Comparison of ENCODE assay signal across 2 fruit fly cellular contexts in genomic region chr3L:3141411-3141810, dm6.
TF ChIP-seq lines count a peak whose summit lies in the region.

No protein-coding gene starts in this region.

- TF ChIP-seq CTCF in whole organism, embryonic (GFP tag; optimal IDR thresholded peaks at IDR 0.05; lab: Kevin White, UChicago), result no peak

TF ChIP-seq in whole organism, embryonic, 481 proteins besides CTCF, POLR2A, EP300 and RAD21 (continues in another document):
- TF ChIP-seq crol (GFP tag; IDR thresholded peaks at IDR 0.05; lab: Robert Waterston, UW), result peak; percentile 53; the same call in 1 of the 2 replicates
- no peak for TF ChIP-seq CG16815 (GFP tag; optimal IDR thresholded peaks at IDR 0.05; lab: Kevin White, UChicago)
- no peak for TF ChIP-seq fd96Cb (tag; optimal IDR thresholded peaks at IDR 0.05; lab: Kevin White, UChicago)
- peak; percentile 39 for TF ChIP-seq Sry-β (GFP tag; optimal IDR thresholded peaks at IDR 0.05; lab: Kevin White, UChicago)
- 0 out of 2 replicates have a peak, but pooled peaks have one; percentile 32 for TF ChIP-seq CG11247 (GFP tag; IDR thresholded peaks at IDR 0.05; lab: Robert Waterston, UW)
- peak in 1 of 2 experiments; percentile 73 for TF ChIP-seq Pdp1 (GFP tag; optimal IDR thresholded peaks at IDR 0.05; lab: Kevin White, UChicago)
- peak; percentile 10 for TF ChIP-seq MTF-1 (GFP tag; optimal IDR thresholded peaks at IDR 0.05; lab: Kevin White, UChicago; ENCODE audit: borderline replicate concordance)
- peak; percentile 87 for TF ChIP-seq kni (GFP tag; optimal IDR thresholded peaks at IDR 0.05; lab: Kevin White, UChicago)
- TF ChIP-seq ara (GFP tag; IDR thresholded peaks at IDR 0.05; lab: Robert Waterston, UW), result 0 out of 2 replicates have a peak, but pooled peaks have one; percentile 44
- peak; percentile 22 for TF ChIP-seq CG3407 (GFP tag; optimal IDR thresholded peaks at IDR 0.05; lab: Kevin White, UChicago)
- peak; percentile 0 for TF ChIP-seq oc (tag; optimal IDR thresholded peaks at IDR 0.05; lab: Kevin White, UChicago)
- TF ChIP-seq al (GFP tag; IDR thresholded peaks at IDR 0.05; lab: Robert Waterston, UW), result no peak
- TF ChIP-seq CG3847 (GFP tag; IDR thresholded peaks at IDR 0.05; lab: Robert Waterston, UW), result 0 out of 2 replicates have a peak, but pooled peaks have one; percentile 10
- peak; percentile 58 for TF ChIP-seq CG14710 (tag; optimal IDR thresholded peaks at IDR 0.05; lab: Kevin White, UChicago)
- TF ChIP-seq lola (GFP tag; optimal IDR thresholded peaks at IDR 0.05; lab: Kevin White, UChicago), result peak in 1 of 3 experiments; percentile 33
- peak; percentile 16 for TF ChIP-seq CG17829 (tag; optimal IDR thresholded peaks at IDR 0.05; lab: Kevin White, UChicago)
- peak; percentile 14 for TF ChIP-seq CG10979 (tag; optimal IDR thresholded peaks at IDR 0.05; lab: Kevin White, UChicago)
- TF ChIP-seq ind (GFP tag; optimal IDR thresholded peaks at IDR 0.05; lab: Kevin White, UChicago), result no peak
- no peak for TF ChIP-seq dysf (GFP tag; IDR thresholded peaks at IDR 0.05; lab: Robert Waterston, UW)
- TF ChIP-seq CG12391 (tag; optimal IDR thresholded peaks at IDR 0.05; lab: Kevin White, UChicago), result no peak
- TF ChIP-seq CG8924 (tag; optimal IDR thresholded peaks at IDR 0.05; lab: Kevin White, UChicago), result no peak
- peak; percentile 32 for TF ChIP-seq CG17568 (GFP tag; optimal IDR thresholded peaks at IDR 0.05; lab: Kevin White, UChicago)
- TF ChIP-seq so (GFP tag; IDR thresholded peaks at IDR 0.05; lab: Robert Waterston, UW), result no peak
- no peak for TF ChIP-seq jumu (GFP tag; optimal IDR thresholded peaks at IDR 0.05; lab: Kevin White, UChicago)
- TF ChIP-seq fd64A (GFP tag; optimal IDR thresholded peaks at IDR 0.05; lab: Kevin White, UChicago), result peak; percentile 35
- no peak for TF ChIP-seq CkIIα-i1 (GFP tag; IDR thresholded peaks at IDR 0.05; lab: Robert Waterston, UW)
- TF ChIP-seq CG6813 (GFP tag; optimal IDR thresholded peaks at IDR 0.05; lab: Kevin White, UChicago), result no peak
- peak; percentile 36; the same call in 1 of the 2 replicates for TF ChIP-seq sim (GFP tag; IDR thresholded peaks at IDR 0.05; lab: Robert Waterston, UW)
- peak; percentile 64 for TF ChIP-seq CG6254 (GFP tag; optimal IDR thresholded peaks at IDR 0.05; lab: Kevin White, UChicago)
- peak; percentile 93 for TF ChIP-seq HLHmδ (GFP tag; optimal IDR thresholded peaks at IDR 0.05; lab: Kevin White, UChicago)
- TF ChIP-seq CG8290 (GFP tag; optimal IDR thresholded peaks at IDR 0.05; lab: Kevin White, UChicago), result no peak
- peak in 1 of 2 experiments; percentile 38 for TF ChIP-seq CG8290 (tag; optimal IDR thresholded peaks at IDR 0.05; lab: Kevin White, UChicago)
- peak; percentile 1 for TF ChIP-seq dmrt11E (tag; optimal IDR thresholded peaks at IDR 0.05; lab: Kevin White, UChicago)
- no peak for TF ChIP-seq CG31388 (GFP tag; optimal IDR thresholded peaks at IDR 0.05; lab: Kevin White, UChicago)
- peak; percentile 91 for TF ChIP-seq CG33557 (GFP tag; optimal IDR thresholded peaks at IDR 0.05; lab: Kevin White, UChicago)
- peak; percentile 56 for TF ChIP-seq sens (GFP tag; lab: Kevin White, UChicago)
- peak; percentile 7 for TF ChIP-seq Deaf1 (tag; optimal IDR thresholded peaks at IDR 0.05; lab: Kevin White, UChicago)
- TF ChIP-seq twi (tag; optimal IDR thresholded peaks at IDR 0.05; lab: Kevin White, UChicago), result peak; percentile 33
- peak in 1 of 2 experiments; percentile 88 for TF ChIP-seq Hr78 (GFP tag; optimal IDR thresholded peaks at IDR 0.05; lab: Kevin White, UChicago)
- peak; percentile 42 for TF ChIP-seq CG18262 (tag; optimal IDR thresholded peaks at IDR 0.05; lab: Kevin White, UChicago)
- TF ChIP-seq CG7745 (tag; optimal IDR thresholded peaks at IDR 0.05; lab: Kevin White, UChicago), result peak; percentile 64
- TF ChIP-seq Blimp-1 (GFP tag; optimal IDR thresholded peaks at IDR 0.05; lab: Kevin White, UChicago), result peak; percentile 100
- peak; percentile 76 for TF ChIP-seq CG15601 (tag; optimal IDR thresholded peaks at IDR 0.05; lab: Kevin White, UChicago)
- TF ChIP-seq nerfin-2 (GFP tag; IDR thresholded peaks at IDR 0.05; lab: Robert Waterston, UW; ENCODE audit: partially characterized antibody), result no peak

TF ChIP-seq in whole organism, prepupa, 60 proteins besides CTCF, POLR2A, EP300 and RAD21:
- TF ChIP-seq Eip93F (GFP tag; optimal IDR thresholded peaks at IDR 0.05; lab: Kevin White, UChicago) (no peak), CG9139 (GFP tag; optimal IDR thresholded peaks at IDR 0.05; lab: Kevin White, UChicago) (no peak), Eip78C (GFP tag; lab: Kevin White, UChicago) (no peak), vri (GFP tag; optimal IDR thresholded peaks at IDR 0.05; lab: Kevin White, UChicago) (no peak), CG11294 (GFP tag; IDR thresholded peaks at IDR 0.05; lab: Robert Waterston, UW) (peak; percentile 9; the same call in 1 of the 2 replicates), CG3032 (tag; optimal IDR thresholded peaks at IDR 0.05; lab: Kevin White, UChicago) (no peak), CG31627 (GFP tag; optimal IDR thresholded peaks at IDR 0.05; lab: Kevin White, UChicago) (no peak), CG1621 (tag; optimal IDR thresholded peaks at IDR 0.05; lab: Kevin White, UChicago) (no peak), ss (GFP tag; optimal IDR thresholded peaks at IDR 0.05; lab: Kevin White, UChicago) (no peak), spab (GFP tag; optimal IDR thresholded peaks at IDR 0.05; lab: Kevin White, UChicago) (no peak), CG6163 (GFP tag; IDR thresholded peaks at IDR 0.05; lab: Robert Waterston, UW) (no peak), Eip75B (GFP tag; optimal IDR thresholded peaks at IDR 0.05; lab: Kevin White, UChicago) (peak; percentile 4), Sox102F (GFP tag; optimal IDR thresholded peaks at IDR 0.05; lab: Kevin White, UChicago) (no peak), dsx (GFP tag; optimal IDR thresholded peaks at IDR 0.05; lab: Kevin White, UChicago; ENCODE audit: poor library complexity, severe bottlenecking) (no peak), Lpt (GFP tag; optimal IDR thresholded peaks at IDR 0.05; lab: Kevin White, UChicago) (no peak), CG6808 (GFP tag; optimal IDR thresholded peaks at IDR 0.05; lab: Kevin White, UChicago) (no peak), CG6276 (GFP tag; optimal IDR thresholded peaks at IDR 0.05; lab: Kevin White, UChicago) (no peak), fd59A (GFP tag; optimal IDR thresholded peaks at IDR 0.05; lab: Kevin White, UChicago) (no peak), CG34406 (GFP tag; optimal IDR thresholded peaks at IDR 0.05; lab: Kevin White, UChicago) (no peak), net (GFP tag; optimal IDR thresholded peaks at IDR 0.05; lab: Kevin White, UChicago) (no peak), CG7368 (GFP tag; optimal IDR thresholded peaks at IDR 0.05; lab: Kevin White, UChicago) (no peak), CG8119 (GFP tag; IDR thresholded peaks at IDR 0.05; lab: Robert Waterston, UW) (no peak), fd85E (GFP tag; optimal IDR thresholded peaks at IDR 0.05; lab: Kevin White, UChicago) (no peak), CG3919 (GFP tag; optimal IDR thresholded peaks at IDR 0.05; lab: Kevin White, UChicago) (no peak), Blimp-1 (GFP tag; optimal IDR thresholded peaks at IDR 0.05; lab: Kevin White, UChicago) (peak; percentile 77)

Comparison
In these comparisons a context has a peak if more than half of its experiments do, and no peak if none do; other contexts are left out.
1. Of the 7 proteins assayed by ChIP-seq in both whole organism, embryonic and whole organism, prepupa: peak only in whole organism, embryonic: none; only in whole organism, prepupa: none; in both: Blimp-1; in neither: 6.